Fruit fly (Drosophila melanogaster): Measurements from ENCODE around the gene CG14543.

CG14543 gene

DNA sequence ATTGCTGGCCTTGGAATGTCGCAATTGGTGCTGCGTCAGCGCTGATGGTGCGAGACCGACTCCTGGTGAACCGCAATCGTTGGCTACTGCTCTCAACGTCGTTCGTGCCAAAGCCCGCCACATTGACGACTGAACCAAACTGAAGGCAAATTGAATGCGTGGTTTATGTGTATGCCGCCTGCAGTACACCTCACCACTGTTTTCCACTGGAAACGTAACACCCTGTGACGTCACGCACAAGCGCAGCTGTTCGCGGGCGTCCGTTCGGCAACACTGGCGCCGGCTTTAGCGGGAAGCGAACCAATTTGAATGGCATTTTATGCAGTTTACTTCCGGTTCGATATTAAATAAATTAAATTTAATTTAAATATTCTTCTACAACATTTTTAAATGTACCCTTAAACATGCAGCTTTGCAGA, 1.2 kb upstream of the CG14543 start, which contains the start of gene Cmpk (continued):
- TF ChIP-seq CG10654 (GFP tag; optimal IDR thresholded peaks at IDR 0.05) (peak; percentile 52), Lim3 (GFP tag; IDR thresholded peaks at IDR 0.05) (no peak), Usf (GFP tag; optimal IDR thresholded peaks at IDR 0.05) (peak; percentile 34), pan (optimal IDR thresholded peaks at IDR 0.05) (no peak), pan (GFP tag; optimal IDR thresholded peaks at IDR 0.05 in 1 of 2, IDR thresholded peaks at IDR 0.05 in 1 of 2) (peak in 1 of 2 experiments; percentile 50), repo (GFP tag; optimal IDR thresholded peaks at IDR 0.05) (no peak), insv (GFP tag; optimal IDR thresholded peaks at IDR 0.05) (peak in 1 of 2 experiments; percentile 58), croc (GFP tag; conservative IDR thresholded peaks at IDR 0.05) (no peak), danr (GFP tag; IDR thresholded peaks at IDR 0.05) (0 out of 2 replicates have a peak, but pooled peaks have one; percentile 27), bsh (GFP tag; optimal IDR thresholded peaks at IDR 0.05) (peak in 1 of 2 experiments; percentile 60), CG33213 (GFP tag; optimal IDR thresholded peaks at IDR 0.05) (peak; percentile 11), dimm (GFP tag; IDR thresholded peaks at IDR 0.05) (no peak), CG18262 (tag; optimal IDR thresholded peaks at IDR 0.05) (peak; percentile 57), CG2712 (tag; optimal IDR thresholded peaks at IDR 0.05) (peak; percentile 73), Neu2 (GFP tag; optimal IDR thresholded peaks at IDR 0.05; ENCODE audit: borderline replicate concordance) (no peak), CG11247 (GFP tag; IDR thresholded peaks at IDR 0.05) (peak; percentile 47; the same call in 1 of the 2 replicates), abd-A (tag; optimal IDR thresholded peaks at IDR 0.05) (no peak), caup (GFP tag; optimal IDR thresholded peaks at IDR 0.05; ENCODE audit: severe bottlenecking) (peak; percentile 91), Hr51 (GFP tag; optimal IDR thresholded peaks at IDR 0.05) (peak; percentile 38 to 56), dmrt11E (tag; optimal IDR thresholded peaks at IDR 0.05) (peak; percentile 47), CG17912 (GFP tag; optimal IDR thresholded peaks at IDR 0.05) (peak; percentile 89), Abd-B (GFP tag; optimal IDR thresholded peaks at IDR 0.05) (no peak), CG14710 (tag; optimal IDR thresholded peaks at IDR 0.05) (peak; percentile 81), Gug (GFP tag; IDR thresholded peaks at IDR 0.05) (0 out of 4 replicates have a peak, but pooled peaks have one; percentile 6), CG18764 (GFP tag; optimal IDR thresholded peaks at IDR 0.05) (peak; percentile 12), fd102C (GFP tag; optimal IDR thresholded peaks at IDR 0.05) (peak; percentile 53), chif (GFP tag; optimal IDR thresholded peaks at IDR 0.05) (no peak), CG9609 (GFP tag; optimal IDR thresholded peaks at IDR 0.05) (no peak), chm (GFP tag; IDR thresholded peaks at IDR 0.05) (peak; percentile 77), gt (GFP tag; IDR thresholded peaks at IDR 0.05) (peak; percentile 54), CG7372 (GFP tag; IDR thresholded peaks at IDR 0.05) (peak; percentile 29; the same call in 1 of the 2 replicates), disco-r (GFP tag; optimal IDR thresholded peaks at IDR 0.05) (no peak), CG12071 (GFP tag; optimal IDR thresholded peaks at IDR 0.05) (no peak), Adf1 (GFP tag; IDR thresholded peaks at IDR 0.05) (peak; percentile 52), E2f1 (GFP tag; IDR thresholded peaks at IDR 0.05) (peak; percentile 70), CG32532 (GFP tag; IDR thresholded peaks at IDR 0.05) (peak; percentile 69), zen (tag; optimal IDR thresholded peaks at IDR 0.05) (peak; percentile 13), CG18011 (GFP tag; optimal IDR thresholded peaks at IDR 0.05) (peak; percentile 57), Jarid2 (GFP tag; optimal IDR thresholded peaks at IDR 0.05) (peak; percentile 67), ftz-f1 (GFP tag; optimal IDR thresholded peaks at IDR 0.05) (peak; percentile 95), run (tag; optimal IDR thresholded peaks at IDR 0.05) (no peak), CoRest (tag; optimal IDR thresholded peaks at IDR 0.05) (peak; percentile 58), MBD-R2 (GFP tag; IDR thresholded peaks at IDR 0.05) (peak; percentile 82), CG14441 (GFP tag; IDR thresholded peaks at IDR 0.05) (no peak), trh (GFP tag; optimal IDR thresholded peaks at IDR 0.05) (no peak), gsb-n (tag; optimal IDR thresholded peaks at IDR 0.05) (no peak), CG32767 (GFP tag; IDR thresholded peaks at IDR 0.05) (peak; percentile 47; the same call in 1 of the 2 replicates), Dref (GFP tag; IDR thresholded peaks at IDR 0.05) (peak; percentile 47), GATAe (GFP tag; conservative IDR thresholded peaks at IDR 0.05) (no peak), CG9817 (tag; optimal IDR thresholded peaks at IDR 0.05) (peak; percentile 50), psq (GFP tag; optimal IDR thresholded peaks at IDR 0.05) (peak; percentile 12)
